Fruit fly (Drosophila melanogaster) whole organism, prepupa: Measurements from ENCODE around the gene gdl-ORF39.

ENCODE experiments used
- CG10631 ChIP-seq: fragments of 200-800 bp; sonication (Bioruptor generic); optimal IDR thresholded peaks from 2 replicates; lab custom pipeline; 2016; ENCODE audit warnings: missing biosample characterization, missing genetic modification characterization
- CG11294 ChIP-seq: fragments of 200-800 bp; sonication (Bioruptor generic); IDR thresholded peaks from 2 replicates; pipeline ENCODE4 v1.3.6; 2022; ENCODE audit warnings: missing biosample characterization, missing genetic modification characterization
- CG11762 ChIP-seq: fragments of 200-800 bp; sonication (Bioruptor generic); optimal IDR thresholded peaks from 3 replicates; lab custom pipeline; 2016; ENCODE audit warnings: missing biosample characterization, missing genetic modification characterization; ENCODE audit not compliant: insufficient read depth
- CG11902 ChIP-seq: fragments of 200-800 bp; sonication (Bioruptor generic); optimal IDR thresholded peaks from 3 replicates; lab custom pipeline; 2016; ENCODE audit warnings: missing biosample characterization, missing genetic modification characterization
- CG1621 ChIP-seq: fragments of 200-800 bp; sonication (Bioruptor generic); optimal IDR thresholded peaks from 3 replicates; lab custom pipeline; 2018; ENCODE audit warnings: missing biosample characterization, mild to moderate bottlenecking, missing genetic modification characterization
- CG16779 ChIP-seq: fragments of 200-800 bp; sonication (Bioruptor generic); optimal IDR thresholded peaks from 3 replicates; lab custom pipeline; 2017; ENCODE audit warnings: missing biosample characterization, mild to moderate bottlenecking, missing genetic modification characterization
- CG3032 ChIP-seq: fragments of 200-800 bp; optimal IDR thresholded peaks from 2 replicates; lab custom pipeline; 2019; ENCODE audit warnings: missing biosample characterization, mild to moderate bottlenecking, missing genetic modification characterization, moderate library complexity
- CG31627 ChIP-seq: fragments of 200-800 bp; sonication (Bioruptor generic); optimal IDR thresholded peaks from 3 replicates; lab custom pipeline; 2016; ENCODE audit warnings: missing biosample characterization, missing genetic modification characterization
- CG34406 ChIP-seq: fragments of 200-800 bp; sonication (Bioruptor generic); optimal IDR thresholded peaks from 3 replicates; lab custom pipeline; 2016; ENCODE audit warnings: missing biosample characterization, missing genetic modification characterization
- CG3919 ChIP-seq: fragments of 200-800 bp; sonication (Bioruptor generic); optimal IDR thresholded peaks from 3 replicates; lab custom pipeline; 2016; ENCODE audit warnings: missing biosample characterization, missing genetic modification characterization
- CG4318 ChIP-seq: fragments of 200-800 bp; sonication (Bioruptor generic); optimal IDR thresholded peaks from 3 replicates; lab custom pipeline; 2017; ENCODE audit warnings: missing biosample characterization, mild to moderate bottlenecking, missing genetic modification characterization
- CG6163 ChIP-seq: fragments of 200-800 bp; sonication (Bioruptor generic); IDR thresholded peaks from 3 replicates; pipeline ENCODE4 v1.3.6; 2022; ENCODE audit warnings: missing biosample characterization, missing genetic modification characterization
- CG6276 ChIP-seq: fragments of 200-800 bp; sonication (Bioruptor generic); optimal IDR thresholded peaks from 2 replicates; lab custom pipeline; 2017; ENCODE audit warnings: missing biosample characterization, mild to moderate bottlenecking, missing genetic modification characterization
- CG6808 ChIP-seq: fragments of 200-800 bp; sonication (Bioruptor generic); optimal IDR thresholded peaks from 3 replicates; lab custom pipeline; 2017; ENCODE audit warnings: missing biosample characterization, missing genetic modification characterization, mild to moderate bottlenecking, moderate library complexity, missing genetic modification reagents
- CG7368 ChIP-seq: fragments of 200-800 bp; sonication (Bioruptor generic); optimal IDR thresholded peaks from 3 replicates; lab custom pipeline; 2016; ENCODE audit warnings: missing biosample characterization, missing genetic modification characterization
- CG8319 ChIP-seq: fragments of 200-800 bp; sonication (Bioruptor generic); optimal IDR thresholded peaks from 3 replicates; lab custom pipeline; 2016; ENCODE audit warnings: missing biosample characterization, missing genetic modification characterization
- CG8632 ChIP-seq: fragments of 200-800 bp; sonication (Bioruptor generic); optimal IDR thresholded peaks from 3 replicates; lab custom pipeline; 2016; ENCODE audit warnings: missing biosample characterization, missing genetic modification characterization
- CG9139 ChIP-seq: fragments of 200-800 bp; sonication (Bioruptor generic); optimal IDR thresholded peaks from 3 replicates; lab custom pipeline; 2017; ENCODE audit warnings: missing biosample characterization, mild to moderate bottlenecking, missing genetic modification characterization
- Eip75B ChIP-seq: fragments of 200-800 bp; sonication (Bioruptor generic); optimal IDR thresholded peaks from 3 replicates; lab custom pipeline; 2016; ENCODE audit warnings: missing biosample characterization, missing genetic modification characterization
- Ets21C ChIP-seq: fragments of 200-800 bp; sonication (Bioruptor generic); optimal IDR thresholded peaks from 3 replicates; lab custom pipeline; 2016; ENCODE audit warnings: missing biosample characterization, missing genetic modification characterization
- Ets96B ChIP-seq: fragments of 200-800 bp; optimal IDR thresholded peaks from 2 replicates; lab custom pipeline; 2019; ENCODE audit warnings: missing biosample characterization, mild to moderate bottlenecking, missing genetic modification characterization, moderate library complexity
- Gug ChIP-seq: fragments of 200-800 bp; sonication (Bioruptor generic); IDR thresholded peaks from 2 replicates; pipeline ENCODE4 v1.3.6; 2022; ENCODE audit warnings: missing biosample characterization, missing genetic modification characterization
- Hr38 ChIP-seq: sonication (Bioruptor generic); optimal IDR thresholded peaks from 2 replicates; lab custom pipeline; 2016; ENCODE audit warnings: missing biosample characterization, missing genetic modification characterization
- Hr39 ChIP-seq: fragments of 200-800 bp; sonication (Bioruptor generic); optimal IDR thresholded peaks from 2 replicates; lab custom pipeline; 2016; ENCODE audit warnings: missing biosample characterization, missing genetic modification characterization
- Hr4 ChIP-seq: fragments of 200-800 bp; sonication (Bioruptor generic); optimal IDR thresholded peaks from 3 replicates; lab custom pipeline; 2016; ENCODE audit warnings: missing biosample characterization, missing genetic modification characterization
- Met ChIP-seq: fragments of 200-800 bp; sonication (Bioruptor generic); optimal IDR thresholded peaks from 3 replicates; lab custom pipeline; 2016; ENCODE audit warnings: missing biosample characterization, missing genetic modification characterization
- OdsH ChIP-seq: fragments of 200-800 bp; sonication (Bioruptor generic); optimal IDR thresholded peaks from 3 replicates; lab custom pipeline; 2016; ENCODE audit warnings: missing biosample characterization, missing genetic modification characterization
- Sox102F ChIP-seq: fragments of 200-800 bp; sonication (Bioruptor generic); optimal IDR thresholded peaks from 2 replicates; lab custom pipeline; 2016; ENCODE audit warnings: missing biosample characterization, mild to moderate bottlenecking, missing genetic modification characterization
- Sox15 ChIP-seq: fragments of 200-800 bp; sonication (Bioruptor generic); optimal IDR thresholded peaks from 3 replicates; lab custom pipeline; 2016; ENCODE audit warnings: missing biosample characterization, missing genetic modification characterization
- achi ChIP-seq: fragments of 200-800 bp; sonication (Bioruptor generic); optimal IDR thresholded peaks from 3 replicates; lab custom pipeline; 2016; ENCODE audit warnings: missing biosample characterization, missing genetic modification characterization
- cyc ChIP-seq: fragments of 200-800 bp; sonication (Bioruptor generic); optimal IDR thresholded peaks from 3 replicates; lab custom pipeline; 2016; ENCODE audit warnings: missing biosample characterization, missing genetic modification characterization
- dac ChIP-seq: fragments of 200-800 bp; sonication (Bioruptor generic); optimal IDR thresholded peaks from 2 replicates; lab custom pipeline; 2017; ENCODE audit warnings: missing biosample characterization, mild to moderate bottlenecking, missing genetic modification characterization
- dsx ChIP-seq: fragments of 200-800 bp; optimal IDR thresholded peaks from 3 replicates; lab custom pipeline; 2019; ENCODE audit warnings: missing biosample characterization, mild to moderate bottlenecking, missing genetic modification characterization, moderate library complexity; ENCODE audit not compliant: poor library complexity, severe bottlenecking
- eg ChIP-seq: fragments of 200-800 bp; sonication (Bioruptor generic); IDR thresholded peaks from 3 replicates; pipeline ENCODE4 v1.3.6; 2022; ENCODE audit warnings: missing biosample characterization, missing genetic modification characterization
- esn ChIP-seq: fragments of 200-800 bp; sonication (Bioruptor generic); optimal IDR thresholded peaks from 2 replicates; lab custom pipeline; 2016; ENCODE audit warnings: missing biosample characterization, mild to moderate bottlenecking, missing genetic modification characterization, moderate library complexity
- fd59A ChIP-seq: fragments of 200-800 bp; sonication (Bioruptor generic); optimal IDR thresholded peaks from 2 replicates; lab custom pipeline; 2017; ENCODE audit warnings: missing biosample characterization, mild to moderate bottlenecking, missing genetic modification characterization, missing genetic modification reagents
- fkh ChIP-seq: fragments of 200-800 bp; sonication (Bioruptor generic); optimal IDR thresholded peaks from 3 replicates; lab custom pipeline; 2017; ENCODE audit warnings: missing biosample characterization, mild to moderate bottlenecking, missing genetic modification characterization, moderate library complexity
- lz ChIP-seq: fragments of 200-800 bp; sonication (Bioruptor generic); optimal IDR thresholded peaks from 3 replicates; lab custom pipeline; 2016; ENCODE audit warnings: missing biosample characterization, missing genetic modification characterization
- net ChIP-seq: fragments of 200-800 bp; sonication (Bioruptor generic); optimal IDR thresholded peaks from 3 replicates; lab custom pipeline; 2016; ENCODE audit warnings: missing biosample characterization, missing genetic modification characterization
- ss ChIP-seq, 2 experiments: fragments of 200-800 bp; sonication (Bioruptor generic); optimal IDR thresholded peaks; 2 replicates in 1 of 2; 3 replicates in 1 of 2; lab custom pipeline; 2017 to 2018; ENCODE audit warnings: mild to moderate bottlenecking in 2 of 2, missing biosample characterization in 2 of 2, missing genetic modification characterization in 2 of 2, moderate library complexity in 1 of 2
- svp ChIP-seq: fragments of 200-800 bp; sonication (Bioruptor generic); peaks from one replicate; lab custom pipeline; 2016; ENCODE audit warnings: missing biosample characterization, missing genetic modification characterization
- topi ChIP-seq: fragments of 200-800 bp; sonication (Bioruptor generic); optimal IDR thresholded peaks from 3 replicates; lab custom pipeline; 2016; ENCODE audit warnings: missing biosample characterization, missing genetic modification characterization
- vri ChIP-seq: fragments of 200-800 bp; sonication (Bioruptor generic); optimal IDR thresholded peaks from 3 replicates; lab custom pipeline; 2016; ENCODE audit warnings: missing biosample characterization, mild to moderate bottlenecking, missing genetic modification characterization

The gdl-ORF39 gene

DNA sequence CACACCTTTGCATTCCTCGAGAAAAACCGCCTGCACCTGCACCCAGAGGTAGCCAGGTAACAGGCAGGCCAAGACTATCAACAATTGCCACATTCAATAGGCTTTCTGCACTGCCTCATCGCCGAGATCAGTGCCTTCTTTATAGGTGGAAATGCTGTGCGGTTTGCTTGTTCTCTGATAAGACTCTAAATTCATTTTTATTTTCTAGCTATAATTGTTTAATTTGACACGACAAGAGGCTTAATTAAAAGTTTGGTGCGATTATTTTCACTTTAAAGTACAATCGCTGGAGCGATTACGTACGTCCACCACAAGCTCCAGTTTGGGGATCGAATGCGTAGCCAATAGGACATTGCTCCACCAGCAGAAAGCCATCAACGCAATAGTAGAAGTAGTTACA, 18.2 kb downstream of the gdl-ORF39 start, which contains the start of gene CG42729:
Gene CG42729 (minus strand): TSS at position 101 of the 400 bp plus-strand sequence.
- no peak for TF ChIP-seq CG11762 (GFP tag; lab: Kevin White, UChicago)
- TF ChIP-seq CG1621 (tag; lab: Kevin White, UChicago): no peak
- TF ChIP-seq vri: no peak
- TF ChIP-seq ss (GFP tag; optimal IDR thresholded peaks at IDR 0.05; lab: Kevin White, UChicago): no peak
- TF ChIP-seq Ets21C: no peak
- no peak for TF ChIP-seq esn
- no peak for TF ChIP-seq CG8632 (GFP tag; lab: Kevin White, UChicago)
- TF ChIP-seq Eip75B (GFP tag; lab: Kevin White, UChicago): no peak
- TF ChIP-seq fkh (GFP tag; lab: Kevin White, UChicago): no peak
- TF ChIP-seq CG8319 (GFP tag; lab: Kevin White, UChicago): no peak
- TF ChIP-seq CG10631 (GFP tag; lab: Kevin White, UChicago): no peak
- TF ChIP-seq achi (GFP tag; lab: Kevin White, UChicago): no peak
- TF ChIP-seq CG16779 (tag; lab: Kevin White, UChicago): no peak
- no peak for TF ChIP-seq Gug (GFP tag; lab: Robert Waterston, UW)
- no peak for TF ChIP-seq Sox102F (GFP tag; lab: Kevin White, UChicago)
- no peak for TF ChIP-seq CG11902 (GFP tag; lab: Kevin White, UChicago)
- no peak for TF ChIP-seq dac (GFP tag; lab: Kevin White, UChicago)

DNA sequence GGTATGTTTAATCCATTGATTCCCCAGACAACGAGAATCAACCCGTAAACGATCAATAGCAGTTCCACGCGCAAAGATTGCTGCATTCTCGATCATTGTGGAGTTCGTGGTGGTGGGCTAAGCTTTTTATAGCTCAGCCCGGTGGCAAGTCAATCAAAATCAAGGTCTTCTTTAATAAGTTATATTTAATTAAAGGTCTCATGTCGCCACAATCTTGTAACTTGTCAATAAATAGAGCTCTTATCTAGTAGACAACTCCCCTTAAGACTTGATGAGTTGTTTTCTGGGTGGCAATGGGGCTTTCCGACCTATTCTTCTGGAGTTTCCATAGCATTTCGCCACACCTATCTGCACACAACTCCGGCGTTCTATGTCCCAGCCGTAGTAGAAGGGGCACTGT, 18.9 kb downstream of the gdl-ORF39 start, which contains the start of gene CG42728:
Gene CG42728 (minus strand): TSS at position 101 of the 400 bp plus-strand sequence.
- TF ChIP-seq Hr4 (GFP tag; lab: Kevin White, UChicago) (no peak), CG6276 (GFP tag; lab: Kevin White, UChicago) (no peak), CG6163 (GFP tag; lab: Robert Waterston, UW) (no peak), CG4318 (GFP tag; lab: Kevin White, UChicago) (no peak), Eip75B (GFP tag; lab: Kevin White, UChicago) (no peak), CG7368 (GFP tag; lab: Kevin White, UChicago) (no peak), Sox15 (GFP tag; lab: Kevin White, UChicago) (no peak), Gug (GFP tag; lab: Robert Waterston, UW) (no peak)

DNA sequence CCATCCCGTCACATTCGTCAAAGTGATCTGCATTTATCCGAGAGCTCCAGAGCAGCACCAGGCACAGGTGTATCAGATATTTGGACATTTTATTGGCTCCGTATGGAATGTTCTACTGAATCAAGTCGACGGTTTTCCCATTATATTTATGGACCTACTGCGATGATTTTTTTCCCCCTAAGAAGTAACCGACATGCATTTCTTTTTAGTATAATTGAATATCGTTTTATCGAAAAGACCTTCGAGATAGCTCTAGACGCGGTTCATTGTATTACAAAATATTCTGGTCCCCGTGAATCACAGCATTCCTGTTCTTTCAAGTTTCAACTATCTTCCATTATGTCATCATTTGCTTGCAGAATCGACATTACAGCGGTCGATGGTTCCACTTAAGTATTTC, 19.9 kb downstream of the gdl-ORF39 start, which contains the start of gene obst-H:
Gene obst-H (minus strand): TSS at position 101 of the 400 bp plus-strand sequence.
- TF ChIP-seq CG10631 (GFP tag; lab: Kevin White, UChicago) (no peak), lz (GFP tag; lab: Kevin White, UChicago) (no peak), CG3032 (no peak), CG9139 (GFP tag; lab: Kevin White, UChicago) (no peak), CG31627 (no peak)

DNA sequence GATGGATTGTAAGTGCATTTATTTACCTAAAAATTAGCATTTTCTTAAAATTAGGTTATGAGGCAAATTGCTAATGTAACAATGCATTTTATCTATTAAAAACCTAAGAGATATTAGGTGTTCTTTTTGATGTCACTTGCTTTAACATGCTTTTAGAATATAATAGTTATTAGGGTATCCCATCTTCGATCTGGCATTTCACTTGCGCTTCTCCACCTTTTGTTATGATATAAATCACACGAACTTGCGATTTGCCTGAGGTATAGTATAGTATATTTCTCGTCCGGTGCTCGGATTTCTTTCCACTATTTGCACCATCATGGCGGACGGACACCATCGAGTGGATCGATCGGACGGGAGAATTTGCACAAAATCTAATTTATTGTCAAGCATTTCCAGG, 20.8 kb downstream of the gdl-ORF39 start:
- no peak for TF ChIP-seq Met (GFP tag; lab: Kevin White, UChicago)
- no peak for TF ChIP-seq CG7368 (GFP tag; lab: Kevin White, UChicago)
- no peak for TF ChIP-seq topi (GFP tag; lab: Kevin White, UChicago)
- TF ChIP-seq CG3919: no peak
- no peak for TF ChIP-seq esn

DNA sequence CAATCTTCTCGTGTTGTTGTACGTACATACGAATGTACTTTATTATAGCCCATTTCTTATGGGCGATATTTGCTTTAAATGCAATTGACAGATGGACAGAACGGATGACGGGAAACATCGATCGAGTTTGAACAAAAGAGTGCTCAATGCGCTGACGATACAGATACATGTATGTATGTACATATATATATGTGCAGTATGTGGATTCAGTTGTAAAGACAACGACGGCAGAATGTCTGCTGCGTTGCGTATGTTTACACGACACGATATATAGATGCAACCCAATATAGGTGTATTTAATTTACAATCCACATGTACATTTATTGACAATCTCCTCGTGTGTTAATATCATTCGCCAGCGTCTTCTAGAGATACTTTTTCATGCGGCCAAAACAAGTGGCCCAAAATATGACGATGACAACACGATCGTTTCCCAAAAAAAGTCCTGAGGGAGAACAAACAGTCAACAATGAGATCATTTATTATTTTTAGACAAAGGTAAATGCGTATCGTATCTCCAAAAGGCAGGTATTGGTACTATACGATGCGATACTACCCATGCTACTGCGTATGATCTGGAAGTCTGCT, 21.5 kb downstream of the gdl-ORF39 start:
- TF ChIP-seq Hr39 (GFP tag; lab: Kevin White, UChicago) (no peak), lz (GFP tag; lab: Kevin White, UChicago) (no peak), CG7368 (GFP tag; lab: Kevin White, UChicago) (no peak), vri (no peak), topi (GFP tag; lab: Kevin White, UChicago) (no peak), cyc (GFP tag; lab: Kevin White, UChicago) (no peak), CG11294 (GFP tag; lab: Robert Waterston, UW) (no peak), CG10631 (GFP tag; lab: Kevin White, UChicago) (no peak), CG6808 (peak; percentile 14), CG34406 (GFP tag; lab: Kevin White, UChicago) (no peak), Gug (GFP tag; lab: Robert Waterston, UW) (no peak), svp (GFP tag; lab: Kevin White, UChicago) (no peak), achi (GFP tag; lab: Kevin White, UChicago) (peak; percentile 24), net (GFP tag; lab: Kevin White, UChicago) (no peak), Ets96B (tag; lab: Kevin White, UChicago) (no peak), OdsH (no peak), Hr38 (no peak), eg (GFP tag; lab: Robert Waterston, UW) (no peak), dsx (GFP tag; lab: Kevin White, UChicago) (no peak), CG31627 (no peak), fd59A (GFP tag; lab: Kevin White, UChicago) (no peak)
